Worm (Caenorhabditis elegans): ENCODE results near the gene nspb-5.

DNA sequence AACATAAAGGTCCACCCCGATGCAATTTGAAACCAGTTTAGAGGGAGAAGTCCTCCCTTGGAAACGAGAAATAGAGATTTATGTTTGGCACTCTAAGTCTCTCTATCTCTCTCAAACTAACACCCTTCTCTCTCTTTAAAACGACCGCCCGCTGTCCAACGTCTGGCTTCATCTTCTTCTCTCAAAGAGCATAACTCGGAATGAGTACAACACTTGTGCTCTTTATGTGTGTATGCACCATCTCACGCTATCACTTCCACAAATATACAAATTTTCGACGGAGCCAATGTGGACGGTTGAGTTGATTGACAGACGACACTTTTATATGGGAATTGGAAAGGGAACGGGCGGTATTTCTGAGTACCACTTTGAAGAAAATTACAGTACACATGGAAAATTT, 24.5 kb upstream of the nspb-5 start:
- TF ChIP-seq egl-43 (GFP tag; IDR thresholded peaks at IDR 0.05) (no peak), hlh-30 (tag; optimal IDR thresholded peaks at IDR 0.05; ENCODE audit: insufficient read depth) (no peak), pha-4 (GFP tag; IDR thresholded peaks at IDR 0.05) (no peak), pha-4 (tag; optimal IDR thresholded peaks at IDR 0.05) (no peak), nhr-11 (tag; optimal IDR thresholded peaks at IDR 0.05) (no peak), nhr-237 (tag; optimal IDR thresholded peaks at IDR 0.05) (no peak), nhr-77 (tag; optimal IDR thresholded peaks at IDR 0.05) (no peak), ceh-82 (tag; optimal IDR thresholded peaks at IDR 0.05) (no peak)
